Fruit fly (Drosophila melanogaster) whole organism, adult: ENCODE results near the gene CG7530.

Experiments used
- CG14711 ChIP-seq: fragments of 200-800 bp; sonication (Bioruptor generic); optimal IDR thresholded peaks from 2 replicates; lab custom pipeline; 2018; ENCODE audit warnings: missing biosample characterization, mild to moderate bottlenecking, missing genetic modification characterization, moderate library complexity
- Mnt ChIP-seq: fragments of 200-800 bp; sonication (Bioruptor generic); optimal IDR thresholded peaks from 2 replicates; lab custom pipeline; 2016; ENCODE audit warnings: missing biosample characterization, mild to moderate bottlenecking, missing genetic modification characterization
- kay ChIP-seq: fragments of 200-800 bp; sonication (Bioruptor generic); peaks from one replicate; lab custom pipeline; 2016; ENCODE audit warnings: missing biosample characterization, missing genetic modification characterization, borderline replicate concordance

DNA sequence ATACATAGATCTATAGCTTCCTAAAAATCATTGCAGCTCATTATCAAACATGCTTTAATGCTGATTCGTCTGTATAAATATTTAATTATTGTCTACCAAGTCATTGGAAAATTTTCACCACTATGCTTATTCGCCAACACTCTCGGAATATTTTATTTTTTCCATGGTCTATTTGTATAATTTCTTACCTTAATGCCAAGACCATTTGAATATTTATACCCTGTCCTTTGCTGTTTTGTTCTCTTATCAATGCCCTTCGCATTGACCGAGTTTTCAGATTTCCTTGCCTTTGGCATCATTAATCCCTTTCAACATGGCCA is 432 bp upstream of the CG7530 start:
- TF ChIP-seq CG14711 (tag; lab: Kevin White, UChicago) (no peak), kay (GFP tag; lab: Kevin White, UChicago) (no peak), Mnt (GFP tag; lab: Kevin White, UChicago) (no peak)
